Worm (Caenorhabditis elegans): ENCODE results near the gene acox-3.

- TF ChIP-seq unc-62 (GFP tag; optimal IDR thresholded peaks at IDR 0.05) (no peak), snpc-4 (tag; optimal IDR thresholded peaks at IDR 0.05) (no peak), mep-1 (tag; optimal IDR thresholded peaks at IDR 0.05) (no peak), lsy-2 (tag; optimal IDR thresholded peaks at IDR 0.05) (no peak), nhr-28 (tag; optimal IDR thresholded peaks at IDR 0.05) (no peak), ceh-43 (GFP tag; optimal IDR thresholded peaks at IDR 0.05) (no peak), elt-3 (tag; optimal IDR thresholded peaks at IDR 0.05) (no peak), lin-32 (GFP tag; optimal IDR thresholded peaks at IDR 0.05) (no peak), ham-2 (GFP tag; optimal IDR thresholded peaks at IDR 0.05) (no peak), ceh-83 (GFP tag; optimal IDR thresholded peaks at IDR 0.05) (no peak), mab-5 (tag; optimal IDR thresholded peaks at IDR 0.05) (no peak)
Measured at ce11 chrIV:6210574-6210973, 37.7 kb downstream of the acox-3 start, which contains the start of the genes ugt-24 and C49A9.6.
